Worm (Caenorhabditis elegans): Measurements from ENCODE around the gene D2096.7.
"Not testable (repeated sequence)": the region's sequence is repeated elsewhere in the genome, so short reads cannot be mapped to it uniquely, and the experiment has no call there.

The D2096.7 gene

DNA sequence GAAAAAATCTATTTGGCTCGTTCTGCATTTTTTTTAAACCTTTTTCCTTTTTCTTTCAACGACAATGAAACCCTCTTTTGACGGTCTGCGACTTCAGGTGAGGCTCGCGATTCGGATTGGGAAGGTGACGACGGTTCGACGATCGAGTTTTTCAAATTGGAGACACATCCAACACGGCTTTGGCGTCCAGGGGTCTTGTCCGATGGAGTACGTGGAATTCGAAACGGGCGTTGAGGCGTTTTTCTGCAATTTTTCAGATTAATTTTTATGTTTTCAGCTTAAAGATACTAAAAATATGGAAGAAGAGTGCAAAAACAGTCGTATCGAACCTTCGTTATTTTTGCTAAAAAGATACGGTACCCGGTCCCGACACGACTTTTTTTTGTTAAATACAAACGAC, 11.7 kb upstream of the D2096.7 start, which contains the start of gene D2096.10:
TSS of gene D2096.10 (minus strand) at position 101 of the 400 bp plus-strand sequence.
- TF ChIP-seq jun-1 (tag; optimal IDR thresholded peaks at IDR 0.05); ZK546.5 (tag; optimal IDR thresholded peaks at IDR 0.05); nhr-43 (tag; optimal IDR thresholded peaks at IDR 0.05; ENCODE audit: poor library complexity, severe bottlenecking): not testable (repeated sequence)

DNA sequence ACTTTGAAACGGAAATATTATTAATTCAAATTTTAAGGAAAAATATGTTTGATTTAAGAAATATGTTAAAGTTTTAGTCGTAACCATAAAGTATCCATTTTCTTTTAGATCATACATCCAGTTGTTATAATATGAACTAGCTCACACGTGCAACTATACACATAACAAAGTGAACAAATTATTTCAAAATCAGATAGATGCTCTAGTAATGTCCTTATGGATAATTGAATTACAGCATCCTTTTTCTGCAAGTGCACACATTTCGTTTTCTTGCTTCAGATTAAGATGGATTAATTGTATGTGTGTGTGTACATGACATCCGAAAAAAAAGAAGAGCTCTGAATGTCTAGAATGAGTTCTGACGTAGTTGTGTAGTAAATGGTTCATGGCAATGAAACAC, 8.2 kb upstream of the D2096.7 start:
- no peak for TF ChIP-seq pha-4 (tag; optimal IDR thresholded peaks at IDR 0.05)

DNA sequence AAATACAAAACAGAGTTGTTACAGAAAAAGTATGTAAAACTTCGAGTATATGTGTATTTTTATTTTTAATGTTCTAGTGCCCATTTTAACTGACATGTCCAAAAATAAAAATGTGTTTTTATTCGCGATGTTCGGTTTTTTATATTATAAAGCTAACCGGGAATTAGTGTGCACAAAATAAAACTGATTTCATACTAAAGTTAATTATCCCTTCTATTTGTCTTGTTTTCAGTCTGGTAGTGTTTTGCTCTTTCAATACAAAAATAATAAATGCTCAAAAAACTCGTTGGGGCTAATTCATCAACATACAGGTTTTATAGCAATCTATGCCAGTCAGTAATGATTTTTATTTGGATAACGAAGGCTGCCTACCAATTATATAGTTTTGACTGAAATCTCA, 7.3 kb upstream of the D2096.7 start:
- TF ChIP-seq hmg-11 (tag; optimal IDR thresholded peaks at IDR 0.05), result no peak
- no peak for TF ChIP-seq mml-1 (tag; optimal IDR thresholded peaks at IDR 0.05)
- TF ChIP-seq nhr-237 (tag; optimal IDR thresholded peaks at IDR 0.05), result no peak
- TF ChIP-seq ceh-82 (tag; optimal IDR thresholded peaks at IDR 0.05), result no peak
- no peak for TF ChIP-seq ceh-16 (tag; optimal IDR thresholded peaks at IDR 0.05)
- no peak for TF ChIP-seq R02D3.7 (tag; optimal IDR thresholded peaks at IDR 0.05)
- TF ChIP-seq jun-1 (tag; optimal IDR thresholded peaks at IDR 0.05), result no peak
- TF ChIP-seq unc-39 (tag; optimal IDR thresholded peaks at IDR 0.05), result no peak
- TF ChIP-seq ztf-11 (tag; optimal IDR thresholded peaks at IDR 0.05), result no peak
- no peak for TF ChIP-seq snpc-4 (tag; optimal IDR thresholded peaks at IDR 0.05)
- TF ChIP-seq unc-62 (GFP tag; optimal IDR thresholded peaks at IDR 0.05), result no peak
- TF ChIP-seq lin-15B (tag; optimal IDR thresholded peaks at IDR 0.05), result no peak
- TF ChIP-seq elt-1 (tag; optimal IDR thresholded peaks at IDR 0.05), result no peak
- no peak for TF ChIP-seq nhr-25 (tag; optimal IDR thresholded peaks at IDR 0.05)

DNA sequence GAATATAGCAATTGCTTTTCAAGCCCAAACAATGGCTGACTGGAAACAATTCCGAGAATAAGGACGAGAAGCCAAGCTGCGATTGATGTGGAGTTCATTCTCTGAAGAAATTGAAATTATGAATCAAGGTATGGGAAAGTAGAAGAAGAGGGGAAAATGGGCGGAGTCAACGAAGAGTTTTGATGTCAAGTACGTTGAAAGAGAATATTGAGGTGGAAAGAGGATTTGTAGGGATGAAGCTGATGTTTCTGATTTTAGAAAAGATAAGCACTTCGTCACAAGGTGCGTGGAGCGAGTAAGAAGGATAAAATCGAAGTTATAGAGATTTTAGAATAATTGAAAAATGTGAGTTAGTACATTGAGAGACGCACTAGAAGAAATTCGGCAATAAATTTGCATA, 5.3 kb upstream of the D2096.7 start, which contains the start of gene D2096.9:
TSS of gene D2096.9 (minus strand) at position 101 of the 400 bp plus-strand sequence.
- TF ChIP-seq snpc-4 (tag; optimal IDR thresholded peaks at IDR 0.05), result no peak

DNA sequence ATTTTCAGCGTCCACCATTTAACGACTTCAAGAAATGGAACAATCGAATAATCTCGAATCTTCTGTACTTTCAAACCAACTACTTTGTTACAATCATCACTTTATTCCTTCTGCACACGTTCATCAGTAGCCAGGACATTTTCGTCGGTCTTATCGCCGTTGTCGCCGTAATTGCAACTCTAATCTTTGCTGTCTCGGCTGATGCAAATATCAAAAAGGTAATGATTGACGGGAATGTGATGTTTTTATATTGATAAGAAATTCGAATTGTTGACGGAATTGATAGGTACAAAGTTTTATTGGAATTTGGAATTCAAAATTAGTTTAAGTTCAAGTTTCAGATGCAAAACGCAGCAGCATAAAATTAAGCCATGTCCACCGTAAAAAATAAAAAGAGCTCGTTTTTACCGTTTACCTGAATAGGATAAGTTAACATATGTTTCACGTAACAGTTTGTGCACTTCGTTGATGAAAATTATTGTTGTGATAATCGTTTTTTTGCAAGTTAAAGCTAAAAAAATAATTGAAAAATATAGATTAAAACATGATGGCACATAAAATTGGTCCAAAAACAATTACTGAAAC, 2.9 kb upstream of the D2096.7 start:
- TF ChIP-seq ceh-28 (tag; optimal IDR thresholded peaks at IDR 0.05) (no peak), pqm-1 (tag; optimal IDR thresholded peaks at IDR 0.05) (peak; percentile 89), nfya-1 (tag; optimal IDR thresholded peaks at IDR 0.05; ENCODE audit: insufficient read depth) (no peak), jun-1 (tag; optimal IDR thresholded peaks at IDR 0.05) (peak; percentile 32), nhr-77 (tag; optimal IDR thresholded peaks at IDR 0.05) (no peak), pha-4 (tag; optimal IDR thresholded peaks at IDR 0.05) (peak; percentile 59), ceh-9 (tag; optimal IDR thresholded peaks at IDR 0.05) (no peak), egl-27 (tag; optimal IDR thresholded peaks at IDR 0.05) (no peak), elt-2 (tag; optimal IDR thresholded peaks at IDR 0.05) (peak; percentile 97), nhr-43 (tag; optimal IDR thresholded peaks at IDR 0.05; ENCODE audit: poor library complexity, severe bottlenecking) (no peak)

DNA sequence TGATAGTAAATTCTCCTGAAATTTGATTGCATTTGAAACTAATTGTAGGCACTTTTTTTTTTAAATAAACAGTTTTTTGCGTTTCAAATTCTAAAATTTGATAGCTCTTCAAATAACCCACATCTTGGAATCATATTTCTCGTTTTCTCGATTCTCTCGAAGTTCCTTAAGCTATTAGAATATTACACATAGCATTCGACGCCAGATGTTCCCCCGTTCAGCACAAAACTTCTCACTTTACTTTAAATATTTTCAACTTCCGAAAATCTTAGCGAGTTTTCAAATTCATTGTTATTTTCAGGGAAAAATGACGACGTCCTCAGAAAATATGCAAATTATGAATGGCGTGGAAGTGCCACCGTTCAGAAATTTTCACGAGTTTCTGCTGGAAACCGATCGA, 2.3 kb upstream of the D2096.7 start, which contains the start of gene praf-3:
TSS of gene praf-3 (plus strand) at position 301 of the 400 bp plus-strand sequence.
- TF ChIP-seq fos-1 (tag; optimal IDR thresholded peaks at IDR 0.05) (no peak), nhr-77 (tag; optimal IDR thresholded peaks at IDR 0.05) (no peak), lin-15B (tag; optimal IDR thresholded peaks at IDR 0.05) (no peak), skn-1 (tag; optimal IDR thresholded peaks at IDR 0.05) (no peak), nhr-237 (tag; optimal IDR thresholded peaks at IDR 0.05) (no peak), eor-1 (tag; optimal IDR thresholded peaks at IDR 0.05) (no peak)

DNA sequence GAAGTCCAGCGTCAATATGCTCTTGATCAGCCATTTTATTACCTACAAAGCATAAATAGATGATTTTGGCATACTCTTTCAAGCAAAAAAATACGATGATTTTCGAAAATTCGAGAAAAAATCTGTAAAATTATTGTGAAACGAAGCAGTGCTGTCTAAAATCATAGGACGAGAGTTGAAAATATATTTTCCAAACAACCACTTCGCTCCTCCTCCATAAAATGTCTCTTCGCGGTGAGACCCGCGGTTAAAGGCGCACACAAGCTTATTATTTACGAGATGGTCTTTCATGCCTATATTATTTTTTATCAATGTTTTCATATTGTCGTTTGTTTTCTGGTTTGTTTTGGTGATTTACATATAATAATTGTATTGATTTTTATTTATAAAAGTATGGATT, 1.8 kb upstream of the D2096.7 start, which contains the start of gene nap-1:
TSS of gene nap-1 (minus strand) at position 42 of the 400 bp plus-strand sequence.
- TF ChIP-seq ama-1 (optimal IDR thresholded peaks at IDR 0.05) (peak; percentile 14), daf-12 (tag; optimal IDR thresholded peaks at IDR 0.05) (no peak), nhr-28 (tag; optimal IDR thresholded peaks at IDR 0.05) (no peak), nhr-43 (tag; optimal IDR thresholded peaks at IDR 0.05; ENCODE audit: poor library complexity, severe bottlenecking) (no peak), R02D3.7 (tag; optimal IDR thresholded peaks at IDR 0.05) (peak; percentile 97), lsy-12 (tag; optimal IDR thresholded peaks at IDR 0.05) (no peak), lin-39 (tag; optimal IDR thresholded peaks at IDR 0.05) (peak; percentile 84), snpc-4 (tag; optimal IDR thresholded peaks at IDR 0.05) (peak; percentile 83), hmg-11 (tag; optimal IDR thresholded peaks at IDR 0.05) (peak; percentile 68), ztf-4 (tag; optimal IDR thresholded peaks at IDR 0.05) (peak; percentile 62), jun-1 (tag; optimal IDR thresholded peaks at IDR 0.05) (no peak), nhr-25 (tag; optimal IDR thresholded peaks at IDR 0.05) (peak; percentile 47), lin-15B (tag; optimal IDR thresholded peaks at IDR 0.05) (peak; percentile 82), skn-1 (tag; optimal IDR thresholded peaks at IDR 0.05) (peak; percentile 33), pha-4 (tag; optimal IDR thresholded peaks at IDR 0.05) (peak; percentile 95), nfya-1 (tag; optimal IDR thresholded peaks at IDR 0.05; ENCODE audit: insufficient read depth) (peak; percentile 87), elt-2 (tag; optimal IDR thresholded peaks at IDR 0.05) (peak; percentile 58), nhr-77 (tag; optimal IDR thresholded peaks at IDR 0.05) (no peak), fkh-10 (GFP tag; optimal IDR thresholded peaks at IDR 0.05) (peak; percentile 24), ceh-28 (tag; optimal IDR thresholded peaks at IDR 0.05) (peak; percentile 39), egl-5 (tag; optimal IDR thresholded peaks at IDR 0.05) (peak; percentile 85), ztf-11 (tag; optimal IDR thresholded peaks at IDR 0.05) (no peak), pqm-1 (tag; optimal IDR thresholded peaks at IDR 0.05) (peak; percentile 43), ceh-9 (tag; optimal IDR thresholded peaks at IDR 0.05) (no peak), nhr-23 (tag; optimal IDR thresholded peaks at IDR 0.05) (peak; percentile 75), unc-62 (GFP tag; optimal IDR thresholded peaks at IDR 0.05) (peak; percentile 26)
